Worm (Caenorhabditis elegans): ENCODE measurements around the gene F48E3.2.

ce11 chrX:7541078-7541477, 48.2 kb upstream of the F48E3.2 start:
- TF ChIP-seq zag-1 (tag; optimal IDR thresholded peaks at IDR 0.05) (no peak), lin-11 (tag; optimal IDR thresholded peaks at IDR 0.05) (no peak), unc-62 (GFP tag; optimal IDR thresholded peaks at IDR 0.05) (no peak), ama-1 (optimal IDR thresholded peaks at IDR 0.05) (no peak), mdl-1 (tag; optimal IDR thresholded peaks at IDR 0.05) (no peak), elt-3 (tag; optimal IDR thresholded peaks at IDR 0.05) (no peak), lsy-2 (tag; optimal IDR thresholded peaks at IDR 0.05) (no peak), aly-2 (tag; optimal IDR thresholded peaks at IDR 0.05) (no peak), ztf-4 (tag; optimal IDR thresholded peaks at IDR 0.05) (no peak), ceh-82 (tag; optimal IDR thresholded peaks at IDR 0.05) (no peak), R02D3.7 (tag; optimal IDR thresholded peaks at IDR 0.05) (no peak)
